Worm (Caenorhabditis elegans) whole organism, late embryonic: ENCODE measurements around the gene best-2.
A peak's percentile ranks its signal among the peaks of the same experiment; 100 is the strongest.

Experiments used
- K02D7.2 ChIP-seq: sonication (generic microtip); optimal IDR thresholded peaks from 2 replicates; lab custom pipeline; 2017; ENCODE audit warnings: mild to moderate bottlenecking, missing genetic modification characterization, missing compliant biosample characterization
- ama-1 ChIP-seq: fragments of 150-350 bp; optimal IDR thresholded peaks from 2 replicates; lab custom pipeline; 2014
- ceh-18 ChIP-seq: sonication (generic microtip); optimal IDR thresholded peaks from 2 replicates; lab custom pipeline; 2016; ENCODE audit warnings: missing genetic modification characterization, missing compliant biosample characterization
- ceh-19 ChIP-seq: fragments of 200-800 bp; sonication (Bioruptor generic); optimal IDR thresholded peaks from 2 replicates; lab custom pipeline; 2018; ENCODE audit warnings: mild to moderate bottlenecking, missing genetic modification characterization, missing compliant biosample characterization
- ceh-2 ChIP-seq: sonication (generic microtip); optimal IDR thresholded peaks from 2 replicates; lab custom pipeline; 2016; ENCODE audit warnings: missing genotype, missing genetic modification characterization, missing compliant biosample characterization
- ceh-24 ChIP-seq: sonication (generic microtip); optimal IDR thresholded peaks from 2 replicates; lab custom pipeline; 2016; ENCODE audit warnings: mild to moderate bottlenecking, missing genetic modification characterization, missing compliant biosample characterization
- ceh-30 ChIP-seq: fragments of 150-350 bp; optimal IDR thresholded peaks from 2 replicates; lab custom pipeline; 2014; ENCODE audit warnings: missing biosample characterization, missing genetic modification characterization
- ceh-34 ChIP-seq: sonication (generic microtip); optimal IDR thresholded peaks from 2 replicates; lab custom pipeline; 2016; ENCODE audit warnings: mild to moderate bottlenecking, missing genetic modification characterization, missing compliant biosample characterization
- che-1 ChIP-seq: sonication (generic microtip); optimal IDR thresholded peaks from 2 replicates; lab custom pipeline; 2016; ENCODE audit warnings: mild to moderate bottlenecking, missing genetic modification characterization, missing compliant biosample characterization
- dmd-4 ChIP-seq: sonication (generic microtip); optimal IDR thresholded peaks from 2 replicates; lab custom pipeline; 2016; ENCODE audit warnings: borderline replicate concordance, missing genetic modification characterization, missing compliant biosample characterization
- ets-4 ChIP-seq: sonication (generic microtip); optimal IDR thresholded peaks from 2 replicates; lab custom pipeline; 2016; ENCODE audit warnings: missing genetic modification characterization, missing compliant biosample characterization
- eyg-1 ChIP-seq: sonication (generic microtip); optimal IDR thresholded peaks from 2 replicates; lab custom pipeline; 2016; ENCODE audit warnings: missing genotype, missing genetic modification characterization, missing compliant biosample characterization
- fax-1 ChIP-seq: sonication (generic microtip); optimal IDR thresholded peaks from 2 replicates; lab custom pipeline; 2016; ENCODE audit warnings: missing genotype, missing genetic modification characterization, missing compliant biosample characterization
- fkh-10 ChIP-seq: fragments of 150-350 bp; optimal IDR thresholded peaks from 2 replicates; lab custom pipeline; 2014; ENCODE audit warnings: missing biosample characterization, missing genetic modification reagents, missing genetic modification characterization
- hlh-13 ChIP-seq: fragments of 200-800 bp; sonication (Bioruptor generic); optimal IDR thresholded peaks from 2 replicates; lab custom pipeline; 2018; ENCODE audit warnings: mild to moderate bottlenecking, missing genetic modification characterization, missing compliant biosample characterization
- hlh-30 ChIP-seq: sonication (generic microtip); optimal IDR thresholded peaks from 2 replicates; lab custom pipeline; 2017; ENCODE audit warnings: antibody characterized with exemption, missing genetic modification characterization, missing compliant biosample characterization; ENCODE audit not compliant: insufficient read depth
- hlh-6 ChIP-seq: sonication (generic microtip); optimal IDR thresholded peaks from 2 replicates; lab custom pipeline; 2016; ENCODE audit warnings: missing genotype, missing genetic modification characterization, missing compliant biosample characterization
- hlh-8 ChIP-seq: sonication (generic microtip); optimal IDR thresholded peaks from 2 replicates; lab custom pipeline; 2016; ENCODE audit warnings: missing genotype, missing genetic modification characterization, missing compliant biosample characterization
- lim-6 ChIP-seq: sonication (generic microtip); optimal IDR thresholded peaks from 2 replicates; lab custom pipeline; 2016; ENCODE audit warnings: missing genetic modification characterization, missing compliant biosample characterization
- madf-2 ChIP-seq: sonication (generic microtip); optimal IDR thresholded peaks from 2 replicates; lab custom pipeline; 2017; ENCODE audit warnings: missing genetic modification characterization, missing compliant biosample characterization
- nfya-1 ChIP-seq: sonication (generic microtip); optimal IDR thresholded peaks from 2 replicates; lab custom pipeline; 2017; ENCODE audit warnings: missing genetic modification characterization, mild to moderate bottlenecking, missing compliant biosample characterization, antibody characterized with exemption, moderate library complexity
- nhr-11 ChIP-seq: fragments of 150-350 bp; optimal IDR thresholded peaks from 2 replicates; lab custom pipeline; 2014; ENCODE audit warnings: missing biosample characterization, missing genetic modification characterization
- nhr-232 ChIP-seq: sonication (generic microtip); optimal IDR thresholded peaks from 2 replicates; lab custom pipeline; 2016; ENCODE audit warnings: missing genetic modification characterization, missing compliant biosample characterization
- pag-3 ChIP-seq: sonication (generic microtip); optimal IDR thresholded peaks from 2 replicates; lab custom pipeline; 2016; ENCODE audit warnings: missing compliant biosample characterization, missing genetic modification characterization, borderline replicate concordance
- pat-9 ChIP-seq: fragments of 200-800 bp; sonication (Bioruptor generic); optimal IDR thresholded peaks from 2 replicates; lab custom pipeline; 2018; ENCODE audit warnings: mild to moderate bottlenecking, missing genetic modification characterization, moderate library complexity, missing compliant biosample characterization
- pha-4 ChIP-seq: fragments of 150-350 bp; optimal IDR thresholded peaks from 2 replicates; lab custom pipeline; 2018; ENCODE audit warnings: missing biosample characterization, missing genetic modification reagents, missing genetic modification characterization
- pros-1 ChIP-seq: fragments of 150-350 bp; optimal IDR thresholded peaks from 2 replicates; lab custom pipeline; 2014; ENCODE audit warnings: missing biosample characterization, missing genetic modification reagents, missing genetic modification characterization
- rnt-1 ChIP-seq: sonication (generic microtip); optimal IDR thresholded peaks from 2 replicates; lab custom pipeline; 2016; ENCODE audit warnings: missing genetic modification characterization, missing compliant biosample characterization
- sdc-2 ChIP-seq: sonication (generic microtip); optimal IDR thresholded peaks from 2 replicates; lab custom pipeline; 2016; ENCODE audit warnings: missing genotype, missing genetic modification characterization, missing compliant biosample characterization
- tbx-7 ChIP-seq: sonication (generic microtip); optimal IDR thresholded peaks from 2 replicates; lab custom pipeline; 2016; ENCODE audit warnings: missing genotype, missing genetic modification characterization, missing compliant biosample characterization
- unc-3 ChIP-seq, 2 experiments: fragments of 200-800 bp in 1 of 2; sonication (Bioruptor generic) in 1 of 2; sonication (generic microtip) in 1 of 2; conservative IDR thresholded peaks in 1 of 2; optimal IDR thresholded peaks in 1 of 2; 2 replicates each; pipeline versions ENCODE4 v1.3.6 to Lab custom; 2016 to 2022; ENCODE audit warnings: missing compliant biosample characterization in 2 of 2, missing genetic modification characterization in 2 of 2, missing genetic modification reagents in 1 of 2
- unc-42 ChIP-seq: sonication (generic microtip); optimal IDR thresholded peaks from 2 replicates; lab custom pipeline; 2016; ENCODE audit warnings: missing genotype, missing genetic modification characterization, missing compliant biosample characterization
- unc-55 ChIP-seq: sonication (generic microtip); optimal IDR thresholded peaks from 2 replicates; lab custom pipeline; 2017; ENCODE audit warnings: missing biosample characterization, missing genetic modification reagents, missing genetic modification characterization
- unc-86 ChIP-seq: sonication (generic microtip); optimal IDR thresholded peaks from 2 replicates; lab custom pipeline; 2016; ENCODE audit warnings: missing genetic modification characterization, missing compliant biosample characterization

best-2 gene

DNA sequence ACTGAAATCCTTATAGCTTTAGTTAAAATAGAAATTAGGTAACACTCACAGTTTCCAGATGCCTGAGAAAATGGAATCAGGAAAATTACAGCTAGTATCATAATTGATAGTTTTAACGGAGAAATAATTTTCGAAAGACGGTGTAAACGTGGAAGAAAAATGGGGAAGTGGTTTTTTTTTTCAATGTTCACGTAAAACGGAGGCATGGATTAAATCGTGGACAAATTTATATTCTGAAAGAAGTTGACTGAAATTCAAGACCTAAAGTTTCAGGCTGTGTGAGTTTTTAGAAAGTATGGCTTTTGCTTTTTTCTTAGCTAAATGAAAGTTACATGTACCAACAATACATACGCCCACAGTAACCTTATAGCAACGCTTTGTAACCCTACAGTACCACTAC, 29.4 kb upstream of the best-2 start, which contains the start of gene spe-43:
TSS of gene spe-43 (minus strand) at position 101 of the 400 bp plus-strand sequence.
- TF ChIP-seq nhr-232 (tag; lab: Kevin White, UChicago) (no peak), fkh-10 (GFP tag; lab: Kevin White, UChicago) (no peak), hlh-8 (tag; lab: Kevin White, UChicago) (no peak), madf-2 (tag; lab: Kevin White, UChicago) (no peak), ama-1 (lab: Kevin White, UChicago) (no peak), ceh-19 (GFP tag; lab: Kevin White, UChicago) (no peak), ceh-18 (no peak), unc-3 (GFP tag; conservative IDR thresholded peaks at IDR 0.05; lab: Robert Waterston, UW) (no peak), unc-3 (tag; optimal IDR thresholded peaks at IDR 0.05; lab: Kevin White, UChicago) (no peak), nhr-11 (tag; lab: Kevin White, UChicago) (no peak), tbx-7 (tag; lab: Kevin White, UChicago) (no peak), pros-1 (tag; lab: Kevin White, UChicago) (no peak), dmd-4 (tag; lab: Kevin White, UChicago) (no peak), ceh-2 (tag; lab: Kevin White, UChicago) (no peak), K02D7.2 (no peak), sdc-2 (no peak), unc-55 (GFP tag; lab: Kevin White, UChicago) (no peak), pag-3 (tag; lab: Kevin White, UChicago) (no peak), che-1 (tag; lab: Kevin White, UChicago) (no peak), unc-86 (no peak), pha-4 (tag; lab: Kevin White, UChicago) (no peak)

DNA sequence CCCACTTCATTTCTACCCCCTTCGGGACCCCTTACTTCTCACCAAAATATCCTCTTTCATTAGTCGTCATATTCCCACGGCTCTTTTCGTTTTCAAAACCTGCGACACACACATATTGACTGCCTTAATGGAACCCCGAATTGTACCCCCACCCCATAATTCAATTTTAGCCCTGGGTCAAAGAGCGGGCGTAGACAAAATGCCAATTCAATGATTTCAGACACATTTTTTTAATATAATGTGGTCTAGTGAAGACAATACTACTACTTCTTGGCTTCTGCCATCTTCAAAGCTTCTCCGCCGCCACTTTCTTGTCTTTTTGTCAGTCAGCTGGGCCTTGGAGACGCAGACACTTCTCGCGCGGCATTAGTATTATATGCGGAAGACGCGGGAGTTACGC, 14.8 kb upstream of the best-2 start:
- TF ChIP-seq unc-42 (peak; percentile 62), hlh-13 (no peak), eyg-1 (no peak), ceh-24 (tag; lab: Kevin White, UChicago) (no peak), hlh-30 (tag; lab: Kevin White, UChicago) (no peak), fax-1 (tag; lab: Kevin White, UChicago) (peak; percentile 8)

DNA sequence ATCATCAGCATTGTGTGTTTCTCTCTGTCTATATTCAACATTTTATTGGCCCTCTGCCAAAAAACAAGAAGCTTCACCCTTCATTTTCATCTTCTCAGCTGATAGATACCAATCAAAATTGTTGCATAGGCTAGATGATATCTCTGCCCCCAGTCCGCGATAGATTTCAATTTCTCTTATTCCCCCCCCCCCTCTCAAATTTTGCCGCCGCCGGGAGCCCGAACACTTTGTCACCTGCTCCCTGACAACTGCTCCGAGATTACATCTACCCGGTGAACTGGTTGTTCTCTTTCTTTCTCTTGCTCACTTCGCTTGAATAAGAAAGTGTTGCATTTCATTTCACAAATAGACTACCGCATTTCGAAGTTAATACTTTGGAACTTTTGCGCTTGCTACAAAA, 13.1 kb upstream of the best-2 start:
- TF ChIP-seq nfya-1 (tag; lab: Kevin White, UChicago) (peak; percentile 7), sdc-2 (no peak), ceh-34 (tag; lab: Kevin White, UChicago) (peak; percentile 2), pros-1 (tag; lab: Kevin White, UChicago) (no peak), rnt-1 (tag; lab: Kevin White, UChicago) (peak; percentile 51), ceh-18 (peak; percentile 14), ets-4 (no peak), lim-6 (no peak)

DNA sequence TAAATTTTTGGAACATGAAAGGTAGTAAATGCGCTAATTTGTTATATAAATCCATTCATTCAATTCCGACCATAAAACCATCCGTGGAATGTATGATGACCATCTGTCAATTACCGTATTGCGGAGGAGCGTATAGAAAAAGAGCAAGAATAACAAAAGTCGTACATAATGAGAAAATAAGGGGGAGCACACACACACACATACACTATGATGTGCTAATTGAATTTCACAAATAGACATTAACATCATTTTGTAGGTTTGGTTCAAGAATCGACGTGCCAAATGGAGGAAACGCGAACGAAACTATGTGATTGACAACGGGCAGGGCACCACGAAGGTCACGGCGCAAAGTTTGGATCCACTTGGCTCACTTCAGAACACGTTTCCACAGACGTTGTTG, 8.5 kb upstream of the best-2 start:
- TF ChIP-seq unc-42, result peak; percentile 51
- no peak for TF ChIP-seq pat-9 (tag; lab: Kevin White, UChicago)

DNA sequence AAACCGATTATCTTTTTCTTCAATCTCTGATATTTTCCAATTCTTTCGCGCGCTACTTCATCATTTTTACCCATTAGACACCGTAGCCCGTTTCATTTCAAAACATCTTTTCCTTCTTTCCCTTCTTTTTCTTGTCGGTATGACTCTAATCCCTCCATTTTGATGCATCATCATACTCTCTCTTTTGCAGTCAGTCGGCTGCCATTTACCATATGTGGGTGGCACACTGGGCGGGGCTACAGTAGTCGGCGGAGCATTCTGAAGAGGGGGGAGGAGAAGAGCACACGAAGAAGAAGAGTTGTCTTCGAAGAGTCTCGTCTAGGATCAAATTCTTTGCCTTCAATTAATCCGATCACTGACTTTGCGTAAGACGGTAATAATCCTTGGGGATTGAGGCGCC, 5.9 kb upstream of the best-2 start, which contains the start of gene unc-30:
TSS of gene unc-30 (plus strand) at position 184 of the 400 bp plus-strand sequence.
- TF ChIP-seq ceh-30 (tag; lab: Kevin White, UChicago) (no peak), nfya-1 (tag; lab: Kevin White, UChicago) (peak; percentile 3), unc-3 (GFP tag; conservative IDR thresholded peaks at IDR 0.05; lab: Robert Waterston, UW) (no peak), unc-3 (tag; optimal IDR thresholded peaks at IDR 0.05; lab: Kevin White, UChicago) (no peak), hlh-6 (tag; lab: Kevin White, UChicago) (no peak), hlh-8 (tag; lab: Kevin White, UChicago) (no peak)
